2 worm cellular contexts compared by ENCODE assay signal in genomic region chrV:18085150-18085833, ce11.
TF ChIP-seq lines count a peak whose summit lies in the region.

fbxa-106 (minus strand) TSS chrV:18085200.

TF ChIP-seq in whole organism, L4 larva, 104 proteins besides CTCF, POLR2A, EP300 and RAD21:
- no peak for TF ChIP-seq aly-2 (tag; optimal IDR thresholded peaks at IDR 0.05; lab: Kevin White, UChicago)
- no peak for TF ChIP-seq Y75B8A.6 (GFP tag; IDR thresholded peaks at IDR 0.05; lab: Robert Waterston, UW)
- TF ChIP-seq madf-9 (GFP tag; conservative IDR thresholded peaks at IDR 0.05; lab: Robert Waterston, UW) = no peak
- peak; percentile 75 for TF ChIP-seq lin-38 (GFP tag; IDR thresholded peaks at IDR 0.05; lab: Robert Waterston, UW)
- peak; percentile 72 for TF ChIP-seq F49E8.2 (tag; optimal IDR thresholded peaks at IDR 0.05; lab: Kevin White, UChicago; ENCODE audit: borderline replicate concordance)
- TF ChIP-seq F37D6.2 (tag; optimal IDR thresholded peaks at IDR 0.05; lab: Kevin White, UChicago) = no peak
- TF ChIP-seq mep-1 (tag; optimal IDR thresholded peaks at IDR 0.05; lab: Kevin White, UChicago) = no peak
- no peak for TF ChIP-seq aha-1 (tag; lab: Kevin White, UChicago)
- no peak for TF ChIP-seq mxl-3 (GFP tag; optimal IDR thresholded peaks at IDR 0.05; lab: Kevin White, UChicago)
- no peak for TF ChIP-seq lim-7 (GFP tag; IDR thresholded peaks at IDR 0.05; lab: Robert Waterston, UW)
- no peak for TF ChIP-seq ceh-20 (GFP tag; IDR thresholded peaks at IDR 0.05; lab: Robert Waterston, UW)
- no peak for TF ChIP-seq mdl-1 (tag; optimal IDR thresholded peaks at IDR 0.05; lab: Kevin White, UChicago)
- TF ChIP-seq unc-62 (GFP tag; optimal IDR thresholded peaks at IDR 0.05 in 1 of 2; lab: Kevin White, UChicago) = no peak
- TF ChIP-seq unc-62 (tag; optimal IDR thresholded peaks at IDR 0.05; lab: Kevin White, UChicago) = no peak
- 0 out of 2 replicates have a peak, but pooled peaks have one; percentile 37 for TF ChIP-seq ctbp-1 (GFP tag; IDR thresholded peaks at IDR 0.05; lab: Robert Waterston, UW)
- no peak for TF ChIP-seq nhr-42 (GFP tag; IDR thresholded peaks at IDR 0.05; lab: Robert Waterston, UW)
- no peak for TF ChIP-seq nhr-10 (tag; optimal IDR thresholded peaks at IDR 0.05; lab: Kevin White, UChicago)
- no peak for TF ChIP-seq F44E2.7 (GFP tag; IDR thresholded peaks at IDR 0.05; lab: Robert Waterston, UW)
- no peak for TF ChIP-seq hmg-1.1 (GFP tag; IDR thresholded peaks at IDR 0.05; lab: Robert Waterston, UW)
- TF ChIP-seq spr-1 (tag; optimal IDR thresholded peaks at IDR 0.05; lab: Kevin White, UChicago) = no peak
- TF ChIP-seq F26F4.8 (GFP tag; conservative IDR thresholded peaks at IDR 0.05; lab: Robert Waterston, UW) = no peak
- no peak for TF ChIP-seq ZK546.5 (tag; optimal IDR thresholded peaks at IDR 0.05; lab: Kevin White, UChicago)
- TF ChIP-seq D1046.2 (GFP tag; IDR thresholded peaks at IDR 0.05; lab: Robert Waterston, UW) = no peak
- TF ChIP-seq unc-130 (GFP tag; optimal IDR thresholded peaks at IDR 0.05; lab: Kevin White, UChicago) = peak; percentile 13
- TF ChIP-seq lin-13 (GFP tag; optimal IDR thresholded peaks at IDR 0.05; lab: Kevin White, UChicago) = no peak
- no peak for TF ChIP-seq attf-4 (tag; optimal IDR thresholded peaks at IDR 0.05; lab: Kevin White, UChicago)
- TF ChIP-seq dmd-8 (GFP tag; IDR thresholded peaks at IDR 0.05; lab: Robert Waterston, UW) = 0 out of 2 replicates have a peak, but pooled peaks have one; percentile 20
- TF ChIP-seq arid-1 (GFP tag; conservative IDR thresholded peaks at IDR 0.05; lab: Robert Waterston, UW) = 0 out of 2 replicates have a peak, but pooled peaks have one; percentile 32
- no peak for TF ChIP-seq lsy-2 (tag; optimal IDR thresholded peaks at IDR 0.05; lab: Kevin White, UChicago)
- no peak for TF ChIP-seq mes-2 (tag; optimal IDR thresholded peaks at IDR 0.05; lab: Kevin White, UChicago; ENCODE audit: poor library complexity, severe bottlenecking)
- TF ChIP-seq nhr-11 (tag; optimal IDR thresholded peaks at IDR 0.05; lab: Kevin White, UChicago) = no peak
- TF ChIP-seq nhr-102 (tag; optimal IDR thresholded peaks at IDR 0.05; lab: Kevin White, UChicago) = no peak

TF ChIP-seq in whole organism, young adult, 124 proteins besides CTCF, POLR2A, EP300 and RAD21:
- TF ChIP-seq egl-18 (GFP tag; IDR thresholded peaks at IDR 0.05; lab: Robert Waterston, UW) (0 out of 2 replicates have a peak, but pooled peaks have one; percentile 14), F52B5.7 (tag; optimal IDR thresholded peaks at IDR 0.05; lab: Kevin White, UChicago) (no peak), D2030.7 (GFP tag; IDR thresholded peaks at IDR 0.05; lab: Robert Waterston, UW) (peak; percentile 61), egrh-3 (GFP tag; IDR thresholded peaks at IDR 0.05; lab: Robert Waterston, UW) (no peak), snpc-1.1 (tag; optimal IDR thresholded peaks at IDR 0.05; lab: Kevin White, UChicago; ENCODE audit: insufficient read depth) (peak; percentile 25), F23B12.7 (tag; optimal IDR thresholded peaks at IDR 0.05; lab: Kevin White, UChicago; ENCODE audit: insufficient read depth) (no peak), cebp-1 (GFP tag; IDR thresholded peaks at IDR 0.05; lab: Robert Waterston, UW) (no peak), cebp-1 (tag; optimal IDR thresholded peaks at IDR 0.05; lab: Kevin White, UChicago) (peak; percentile 60), B0336.3 (GFP tag; IDR thresholded peaks at IDR 0.05; lab: Robert Waterston, UW) (peak; percentile 66), pha-4 (tag; optimal IDR thresholded peaks at IDR 0.05; lab: Kevin White, UChicago) (no peak), rcor-1 (GFP tag; IDR thresholded peaks at IDR 0.05; lab: Robert Waterston, UW) (0 out of 2 replicates have a peak, but pooled peaks have one; percentile 36), akir-1 (GFP tag; optimal IDR thresholded peaks at IDR 0.05; lab: Kevin White, UChicago) (no peak), athp-1 (tag; optimal IDR thresholded peaks at IDR 0.05; lab: Kevin White, UChicago) (peak; percentile 48), lin-54 (GFP tag; optimal IDR thresholded peaks at IDR 0.05; lab: Kevin White, UChicago) (peak; percentile 47), lsy-27 (tag; optimal IDR thresholded peaks at IDR 0.05; lab: Kevin White, UChicago; ENCODE audit: borderline replicate concordance, insufficient read depth) (no peak), egl-44 (GFP tag; IDR thresholded peaks at IDR 0.05; lab: Robert Waterston, UW) (0 out of 2 replicates have a peak, but pooled peaks have one; percentile 26), madf-10 (tag; optimal IDR thresholded peaks at IDR 0.05; lab: Kevin White, UChicago) (no peak), Y53G8AR.9 (GFP tag; conservative IDR thresholded peaks at IDR 0.05; lab: Robert Waterston, UW) (0 out of 2 replicates have a peak, but pooled peaks have one; percentile 42), repo-1 (tag; optimal IDR thresholded peaks at IDR 0.05; lab: Kevin White, UChicago) (peak; percentile 14), C06A6.2 (GFP tag; conservative IDR thresholded peaks at IDR 0.05; lab: Robert Waterston, UW) (no peak), Y67H2A.10 (GFP tag; conservative IDR thresholded peaks at IDR 0.05; lab: Robert Waterston, UW) (no peak), Y95B8A.8 (GFP tag; IDR thresholded peaks at IDR 0.05; lab: Robert Waterston, UW) (peak; percentile 66; the same call in 1 of the 2 replicates), madf-6 (GFP tag; IDR thresholded peaks at IDR 0.05; lab: Robert Waterston, UW) (peak; percentile 62), pbrm-1 (GFP tag; IDR thresholded peaks at IDR 0.05; lab: Robert Waterston, UW) (peak; percentile 48), efl-1 (GFP tag; optimal IDR thresholded peaks at IDR 0.05; lab: Kevin White, UChicago) (peak; percentile 16), mcd-1 (GFP tag; IDR thresholded peaks at IDR 0.05; lab: Robert Waterston, UW) (peak; percentile 27; the same call in 1 of the 2 replicates), lsl-1 (GFP tag; optimal IDR thresholded peaks at IDR 0.05; lab: Kevin White, UChicago) (peak; percentile 81), gei-17 (GFP tag; optimal IDR thresholded peaks at IDR 0.05; lab: Kevin White, UChicago) (no peak), tbp1 (GFP tag; optimal IDR thresholded peaks at IDR 0.05; lab: Kevin White, UChicago) (peak; percentile 56), F49E8.2 (tag; optimal IDR thresholded peaks at IDR 0.05; lab: Kevin White, UChicago; ENCODE audit: insufficient read depth) (peak; percentile 67), snpc-3.4 (tag; optimal IDR thresholded peaks at IDR 0.05; lab: Kevin White, UChicago) (peak; percentile 26), aptf-3 (GFP tag; IDR thresholded peaks at IDR 0.05; lab: Robert Waterston, UW) (0 out of 2 replicates have a peak, but pooled peaks have one; percentile 69)

Comparison
In these comparisons a context has a peak if more than half of its experiments do, and no peak if none do; other contexts are left out.
1. Of the 7 proteins assayed by ChIP-seq in both whole organism, young adult and whole organism, L4 larva: peak only in whole organism, young adult: none; only in whole organism, L4 larva: unc-130; in both: F49E8.2; in neither: 5.